Fruit fly (Drosophila melanogaster): ENCODE results near the gene LManII.

The LManII gene

dm6 chr2L:10472257-10472656, 14.8 kb downstream of the LManII start (continued):
- peak; percentile 10 for TF ChIP-seq CG13424 (tag; optimal IDR thresholded peaks at IDR 0.05)
- peak; percentile 18 for TF ChIP-seq dmrt99B (tag; optimal IDR thresholded peaks at IDR 0.05)
- TF ChIP-seq CG17568 (GFP tag; optimal IDR thresholded peaks at IDR 0.05) = peak; percentile 5
- TF ChIP-seq CG16813 (GFP tag; IDR thresholded peaks at IDR 0.05; ENCODE audit: partially characterized antibody) = no peak
- TF ChIP-seq odd (GFP tag; optimal IDR thresholded peaks at IDR 0.05) = no peak
- peak; percentile 36 for TF ChIP-seq wek (GFP tag; optimal IDR thresholded peaks at IDR 0.05)
- peak; percentile 41 for TF ChIP-seq CG13296 (GFP tag; optimal IDR thresholded peaks at IDR 0.05)
- TF ChIP-seq CG2678 (tag; optimal IDR thresholded peaks at IDR 0.05) = peak; percentile 37
- no peak for TF ChIP-seq B-H2 (GFP tag; optimal IDR thresholded peaks at IDR 0.05)

- peak; percentile 65 for TF ChIP-seq pfk (GFP tag; optimal IDR thresholded peaks at IDR 0.05)
- TF ChIP-seq sob (GFP tag; IDR thresholded peaks at IDR 0.05) = peak; percentile 100
- peak in 1 of 3 experiments; percentile 98 for TF ChIP-seq Stat92E (GFP tag; optimal IDR thresholded peaks at IDR 0.05)
- peak; percentile 99 for TF ChIP-seq croc (GFP tag; conservative IDR thresholded peaks at IDR 0.05)
- TF ChIP-seq Rfx (GFP tag; IDR thresholded peaks at IDR 0.05) = peak; percentile 99
- TF ChIP-seq pros (GFP tag; optimal IDR thresholded peaks at IDR 0.05) = peak; percentile 80
- TF ChIP-seq schlank (tag; optimal IDR thresholded peaks at IDR 0.05) = peak; percentile 96
- TF ChIP-seq ci (GFP tag; IDR thresholded peaks at IDR 0.05) = peak; percentile 100
- peak; percentile 99 for TF ChIP-seq otp (GFP tag; IDR thresholded peaks at IDR 0.05)
- peak; percentile 98 for TF ChIP-seq lilli (GFP tag; optimal IDR thresholded peaks at IDR 0.05)
- peak; percentile 99 for TF ChIP-seq CG8388 (GFP tag; optimal IDR thresholded peaks at IDR 0.05)
- TF ChIP-seq B-H1 (GFP tag; IDR thresholded peaks at IDR 0.05) = peak; percentile 99
- peak; percentile 94 for TF ChIP-seq CG4360 (GFP tag; IDR thresholded peaks at IDR 0.05)
- TF ChIP-seq rib (GFP tag; IDR thresholded peaks at IDR 0.05) = peak; percentile 99
- TF ChIP-seq Nf-YA (GFP tag; IDR thresholded peaks at IDR 0.05) = peak; percentile 75
- TF ChIP-seq tio (GFP tag; optimal IDR thresholded peaks at IDR 0.05) = peak; percentile 98
- TF ChIP-seq BtbVII (GFP tag; optimal IDR thresholded peaks at IDR 0.05) = peak; percentile 99
- peak; percentile 97 for TF ChIP-seq Oaz (GFP tag; IDR thresholded peaks at IDR 0.05)
- TF ChIP-seq cwo (GFP tag; optimal IDR thresholded peaks at IDR 0.05) = peak; percentile 98
- peak; percentile 99 for TF ChIP-seq ro (GFP tag; IDR thresholded peaks at IDR 0.05)
- peak; percentile 85 for TF ChIP-seq zfh2 (GFP tag; optimal IDR thresholded peaks at IDR 0.05)
- peak; percentile 96 for TF ChIP-seq CG5953 (GFP tag; IDR thresholded peaks at IDR 0.05)
- TF ChIP-seq dm (GFP tag; optimal IDR thresholded peaks at IDR 0.05) = peak; percentile 85
- peak; percentile 95 for TF ChIP-seq CG15514 (GFP tag; optimal IDR thresholded peaks at IDR 0.05)
- peak; percentile 97 for TF ChIP-seq Abd-B (GFP tag; optimal IDR thresholded peaks at IDR 0.05)
- peak; percentile 92 to 99 for TF ChIP-seq dpn (GFP tag; optimal IDR thresholded peaks at IDR 0.05)
- TF ChIP-seq nom (GFP tag; optimal IDR thresholded peaks at IDR 0.05) = peak; percentile 93
- peak; percentile 53 for TF ChIP-seq HmgD (GFP tag; optimal IDR thresholded peaks at IDR 0.05)
- peak; percentile 96 for TF ChIP-seq Usf (GFP tag; optimal IDR thresholded peaks at IDR 0.05)
- peak; percentile 100 for TF ChIP-seq CG17359 (tag; optimal IDR thresholded peaks at IDR 0.05)
- TF ChIP-seq psq (GFP tag; optimal IDR thresholded peaks at IDR 0.05) = peak; percentile 96
- peak; percentile 53 for TF ChIP-seq Bgb (GFP tag; IDR thresholded peaks at IDR 0.05; ENCODE audit: partially characterized antibody)
- peak; percentile 87 for TF ChIP-seq Aef1 (GFP tag; IDR thresholded peaks at IDR 0.05)
- TF ChIP-seq CG6791 (GFP tag; IDR thresholded peaks at IDR 0.05; ENCODE audit: partially characterized antibody) = 0 out of 3 replicates have a peak, but pooled peaks have one; percentile 20
- peak; percentile 98 for TF ChIP-seq trh (GFP tag; optimal IDR thresholded peaks at IDR 0.05)
- TF ChIP-seq z (GFP tag; IDR thresholded peaks at IDR 0.05) = peak; percentile 86
- peak; percentile 99 for TF ChIP-seq CG7556 (GFP tag; optimal IDR thresholded peaks at IDR 0.05)
- TF ChIP-seq CG9932 (GFP tag; IDR thresholded peaks at IDR 0.05) = peak; percentile 90
- no peak for TF ChIP-seq Dfd (GFP tag; optimal IDR thresholded peaks at IDR 0.05)
- TF ChIP-seq Chrac-16 (GFP tag; optimal IDR thresholded peaks at IDR 0.05) = peak; percentile 99
These were observed 16.8 kb downstream of the LManII start, which contains the start of gene RluA-1 for dm6 chr2L:10474268-10474678. Gene RluA-1, minus strand, starts transcription at chr2L:10474349.

Measured in whole organism, embryonic.